Worm (Caenorhabditis elegans): Measurements from ENCODE around the gene fbxb-43.

DNA sequence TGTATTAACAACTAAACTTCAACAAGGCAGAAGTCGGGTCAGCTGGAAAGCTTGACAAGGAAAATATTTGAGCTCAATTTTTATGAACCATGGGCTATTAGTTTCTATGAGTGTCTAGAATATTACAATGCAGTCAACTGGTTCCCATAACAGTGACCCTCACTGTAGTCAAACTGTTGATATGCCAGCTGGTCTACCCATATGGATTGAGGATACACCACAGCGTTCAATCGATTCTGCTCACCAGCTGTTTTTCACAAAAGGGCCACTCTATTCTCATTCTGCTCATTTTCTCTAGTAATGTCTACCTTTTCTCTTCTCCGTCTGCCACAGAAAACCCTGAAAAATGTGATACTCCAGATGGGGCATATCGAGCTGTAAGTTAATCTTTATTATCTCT lies 1.3 kb downstream of the fbxb-43 start, which contains the start of gene fbxb-42:
- TF ChIP-seq lin-39 (tag; optimal IDR thresholded peaks at IDR 0.05) (no peak), elt-1 (tag; optimal IDR thresholded peaks at IDR 0.05) (no peak)
